Worm (Caenorhabditis elegans) whole organism, L3 larva: Measurements from ENCODE around the gene cyp-13A5.

Source experiments
- ama-1 ChIP-seq: fragments of 150-350 bp; optimal IDR thresholded peaks from 2 replicates; lab custom pipeline; 2018
- ceh-16 ChIP-seq: sonication (generic microtip); optimal IDR thresholded peaks from 2 replicates; lab custom pipeline; 2017; ENCODE audit warnings: missing biosample characterization, missing genetic modification characterization
- egl-5 ChIP-seq: fragments of 150-350 bp; optimal IDR thresholded peaks from 2 replicates; lab custom pipeline; 2017; ENCODE audit warnings: missing biosample characterization, missing genetic modification reagents, missing genetic modification characterization, inconsistent platforms
- elt-3 ChIP-seq, 3 experiments: fragments of 150-350 bp in 1 of 3; sonication (generic microtip) in 2 of 3; optimal IDR thresholded peaks; 2 replicates in 2 of 3; 4 replicates in 1 of 3; lab custom pipeline; 2014 to 2017; ENCODE audit warnings: missing biosample characterization in 3 of 3, missing genetic modification characterization in 3 of 3
- eor-1 ChIP-seq, 2 experiments: fragments of 150-350 bp; optimal IDR thresholded peaks; 2 replicates each; lab custom pipeline; 2014 to 2018; ENCODE audit warnings: missing biosample characterization in 2 of 2, missing genetic modification characterization in 2 of 2
- fkh-10 ChIP-seq: sonication (generic microtip); optimal IDR thresholded peaks from 2 replicates; lab custom pipeline; 2017; ENCODE audit warnings: missing biosample characterization, missing genetic modification reagents, missing genetic modification characterization
- lin-15B ChIP-seq: fragments of 150-350 bp; optimal IDR thresholded peaks from 2 replicates; lab custom pipeline; 2014; ENCODE audit warnings: missing biosample characterization, missing genetic modification characterization
- nhr-12 ChIP-seq: fragments of 150-350 bp; optimal IDR thresholded peaks from 2 replicates; lab custom pipeline; 2014; ENCODE audit warnings: missing biosample characterization, missing genetic modification characterization
- nhr-23 ChIP-seq: fragments of 150-350 bp; optimal IDR thresholded peaks from 2 replicates; lab custom pipeline; 2014; ENCODE audit warnings: missing biosample characterization, missing genetic modification reagents, missing genetic modification characterization
- sea-2 ChIP-seq: fragments of 150-350 bp; sonication (generic microtip); optimal IDR thresholded peaks from 4 replicates; lab custom pipeline; 2014; ENCODE audit warnings: missing biosample characterization, missing genetic modification reagents, missing genetic modification characterization
- tbx-2 ChIP-seq: sonication (generic microtip); optimal IDR thresholded peaks from 2 replicates; lab custom pipeline; 2016; ENCODE audit warnings: mild to moderate bottlenecking, missing genetic modification characterization, missing compliant biosample characterization
- unc-62 ChIP-seq: fragments of 150-350 bp; sonication (generic microtip); optimal IDR thresholded peaks from 4 replicates; lab custom pipeline; 2014; ENCODE audit warnings: missing biosample characterization, missing genetic modification reagents, missing genetic modification characterization

ce11 chrII:9841985-9842505 lies 41.9 kb upstream of the cyp-13A5 start, which contains the start of gene rnh-1.2:
- TF ChIP-seq lin-15B (tag; lab: Kevin White, UChicago): no peak
- TF ChIP-seq unc-62: no peak
- no peak for TF ChIP-seq fkh-10 (GFP tag; lab: Kevin White, UChicago)
- TF ChIP-seq elt-3 (tag; optimal IDR thresholded peaks at IDR 0.05; lab: Kevin White, UChicago): no peak
- TF ChIP-seq nhr-12 (tag; lab: Kevin White, UChicago): no peak
- TF ChIP-seq ama-1 (lab: Kevin White, UChicago): no peak
- TF ChIP-seq eor-1 (tag; optimal IDR thresholded peaks at IDR 0.05; lab: Kevin White, UChicago): no peak
- no peak for TF ChIP-seq egl-5 (tag; lab: Kevin White, UChicago)
- TF ChIP-seq ceh-16: no peak
- no peak for TF ChIP-seq nhr-23 (tag; lab: Kevin White, UChicago)
- TF ChIP-seq sea-2 (GFP tag; lab: Kevin White, UChicago): no peak
- no peak for TF ChIP-seq tbx-2
